Worm (Caenorhabditis elegans) whole organism, L4/young adult: Measurements from ENCODE around the gene asp-7.

Source experiments
- W03F9.2 ChIP-seq: fragments of 150-350 bp; optimal IDR thresholded peaks from 2 replicates; lab custom pipeline; 2014; ENCODE audit warnings: missing biosample characterization, missing genetic modification characterization
- dao-5 ChIP-seq: sonication (generic microtip); optimal IDR thresholded peaks from 2 replicates; lab custom pipeline; 2016; ENCODE audit warnings: missing genotype, missing genetic modification characterization, moderate library complexity, missing compliant biosample characterization
- him-1 ChIP-seq: sonication (generic microtip); optimal IDR thresholded peaks from 2 replicates; lab custom pipeline; 2016; ENCODE audit warnings: missing genotype, missing genetic modification reagents, missing genetic modification characterization, missing compliant biosample characterization

Gene asp-7

ce11 chrV:3028205-3028604, at the start of gene asp-7:
TSS of gene asp-7 (plus strand) at chrV:3028285.
- TF ChIP-seq him-1 (tag; lab: Kevin White, UChicago) (no peak), W03F9.2 (tag; lab: Kevin White, UChicago) (no peak), dao-5 (no peak)

ce11 chrV:2979978-2980377, 48.1 kb upstream of the asp-7 start, which contains the start of gene srw-118:
TSS of gene srw-118 (minus strand) at chrV:2980078.
- no peak for TF ChIP-seq W03F9.2 (tag; lab: Kevin White, UChicago)
- TF ChIP-seq him-1 (tag; lab: Kevin White, UChicago), result no peak
- TF ChIP-seq dao-5, result no peak

ce11 chrV:2983351-2983750, 44.7 kb upstream of the asp-7 start, which contains the start of gene srw-117:
TSS of gene srw-117 (minus strand) at chrV:2983451.
- no peak for TF ChIP-seq W03F9.2 (tag; lab: Kevin White, UChicago)
- TF ChIP-seq him-1 (tag; lab: Kevin White, UChicago), result no peak
- TF ChIP-seq dao-5, result no peak

ce11 chrV:2985309-2985708, 42.8 kb upstream of the asp-7 start, which contains the start of gene srw-139:
TSS of gene srw-139 (minus strand) at chrV:2985409.
- TF ChIP-seq dao-5 (no peak), W03F9.2 (tag; lab: Kevin White, UChicago) (no peak), him-1 (tag; lab: Kevin White, UChicago) (no peak)

ce11 chrV:2987407-2987806, 40.7 kb upstream of the asp-7 start, which contains the start of gene srh-85:
TSS of gene srh-85 (minus strand) at chrV:2987507.
- TF ChIP-seq dao-5 (no peak), W03F9.2 (tag; lab: Kevin White, UChicago) (no peak), him-1 (tag; lab: Kevin White, UChicago) (no peak)

- no peak for TF ChIP-seq him-1 (tag; lab: Kevin White, UChicago)
- no peak for TF ChIP-seq dao-5
- TF ChIP-seq W03F9.2 (tag; lab: Kevin White, UChicago), result no peak
These were observed 36.6 kb upstream of the asp-7 start, which contains the start of gene srw-121 for ce11 chrV:2991485-2991884. TSS of gene srw-121 (minus strand) at chrV:2991585.

ce11 chrV:2992060-2992459, 36.0 kb upstream of the asp-7 start:
- TF ChIP-seq W03F9.2 (tag; lab: Kevin White, UChicago) (no peak), him-1 (tag; lab: Kevin White, UChicago) (no peak), dao-5 (no peak)

ce11 chrV:2993816-2994215, 34.3 kb upstream of the asp-7 start, which contains the start of gene srw-115:
TSS of gene srw-115 (minus strand) at chrV:2993916.
- TF ChIP-seq W03F9.2 (tag; lab: Kevin White, UChicago) (no peak), dao-5 (no peak), him-1 (tag; lab: Kevin White, UChicago) (no peak)

ce11 chrV:2996105-2996504, 32.0 kb upstream of the asp-7 start, which contains the start of gene srw-120:
TSS of gene srw-120 (minus strand) at chrV:2996205.
- TF ChIP-seq dao-5 (no peak), W03F9.2 (tag; lab: Kevin White, UChicago) (no peak), him-1 (tag; lab: Kevin White, UChicago) (no peak)

ce11 chrV:2999736-3000135, 28.3 kb upstream of the asp-7 start, which contains the start of gene srw-119:
TSS of gene srw-119 (minus strand) at chrV:2999836.
- TF ChIP-seq W03F9.2 (tag; lab: Kevin White, UChicago), result no peak
- no peak for TF ChIP-seq him-1 (tag; lab: Kevin White, UChicago)

ce11 chrV:3005964-3006363, 22.1 kb upstream of the asp-7 start, which contains the start of gene srw-112:
TSS of gene srw-112 (minus strand) at chrV:3006064.
- TF ChIP-seq dao-5 (no peak), him-1 (tag; lab: Kevin White, UChicago) (no peak), W03F9.2 (tag; lab: Kevin White, UChicago) (no peak)

ce11 chrV:3010468-3010867, 17.6 kb upstream of the asp-7 start, which contains the start of gene srw-136:
TSS of gene srw-136 (minus strand) at chrV:3010568.
- TF ChIP-seq him-1 (tag; lab: Kevin White, UChicago) (no peak), W03F9.2 (tag; lab: Kevin White, UChicago) (no peak), dao-5 (no peak)

- TF ChIP-seq W03F9.2 (tag; lab: Kevin White, UChicago) (no peak), dao-5 (no peak), him-1 (tag; lab: Kevin White, UChicago) (no peak)
These were observed 16.7 kb upstream of the asp-7 start, which contains the start of gene srw-135 for ce11 chrV:3011394-3011793. TSS of gene srw-135 (minus strand) at chrV:3011494.

ce11 chrV:3014185-3014584, 13.9 kb upstream of the asp-7 start, which contains the start of gene K12D9.1:
TSS of gene K12D9.1 (plus strand) at chrV:3014485.
- TF ChIP-seq him-1 (tag; lab: Kevin White, UChicago) (no peak), dao-5 (no peak), W03F9.2 (tag; lab: Kevin White, UChicago) (no peak)

- no peak for TF ChIP-seq him-1 (tag; lab: Kevin White, UChicago)
- TF ChIP-seq dao-5, result no peak
- TF ChIP-seq W03F9.2 (tag; lab: Kevin White, UChicago), result no peak
These were observed 10.2 kb upstream of the asp-7 start for ce11 chrV:3017930-3018329.
